Worm (Caenorhabditis elegans): Measurements from ENCODE around the gene F53H8.3.

The F53H8.3 gene

DNA sequence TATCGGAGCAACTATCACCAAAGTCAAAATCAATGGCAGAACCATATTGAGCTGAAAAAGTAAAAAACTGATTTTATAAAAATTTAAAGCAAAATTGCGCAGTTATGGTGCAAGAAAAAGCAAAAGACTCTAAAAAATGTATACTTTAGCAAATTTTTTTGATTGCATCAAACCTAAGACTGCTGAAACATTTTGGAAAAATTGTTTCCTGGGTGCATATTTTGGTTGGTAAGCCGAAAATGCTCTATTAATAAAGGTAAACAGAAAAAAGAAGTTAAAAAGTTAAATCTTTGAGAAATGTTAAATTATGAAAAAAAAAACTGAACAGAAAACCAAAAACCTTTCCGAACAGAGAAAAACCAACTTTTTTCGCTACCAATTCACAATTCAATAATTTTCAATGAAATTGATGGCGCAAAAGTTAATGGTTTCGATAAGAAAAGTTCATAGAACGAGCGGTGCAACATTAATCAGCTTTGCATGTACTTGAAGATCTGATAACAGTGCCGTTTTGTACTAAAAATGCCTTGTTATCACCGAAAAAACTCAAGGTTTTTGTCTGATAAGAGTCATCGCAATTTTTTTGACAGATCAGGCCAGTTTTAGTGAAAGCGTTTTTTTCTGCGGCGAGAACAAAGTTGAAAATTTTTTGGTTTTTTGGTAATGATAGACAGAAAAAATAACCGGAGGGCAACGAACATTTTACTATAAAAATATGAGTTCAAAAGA is 39.8 kb downstream of the F53H8.3 start, which contains the start of gene abhd-3.2 (continued):
- TF ChIP-seq unc-62 (GFP tag; optimal IDR thresholded peaks at IDR 0.05 in 1 of 2) (peak in 1 of 2 experiments; percentile 99), unc-62 (tag; optimal IDR thresholded peaks at IDR 0.05) (no peak), ceh-62 (tag; optimal IDR thresholded peaks at IDR 0.05) (no peak), pqm-1 (tag; optimal IDR thresholded peaks at IDR 0.05) (peak; percentile 99), lsy-2 (tag; optimal IDR thresholded peaks at IDR 0.05) (peak in 1 of 2 experiments; percentile 51), nhr-77 (tag; optimal IDR thresholded peaks at IDR 0.05) (peak; percentile 85), madf-5 (GFP tag; IDR thresholded peaks at IDR 0.05) (no peak), dmd-6 (GFP tag; IDR thresholded peaks at IDR 0.05) (peak; percentile 98)

DNA sequence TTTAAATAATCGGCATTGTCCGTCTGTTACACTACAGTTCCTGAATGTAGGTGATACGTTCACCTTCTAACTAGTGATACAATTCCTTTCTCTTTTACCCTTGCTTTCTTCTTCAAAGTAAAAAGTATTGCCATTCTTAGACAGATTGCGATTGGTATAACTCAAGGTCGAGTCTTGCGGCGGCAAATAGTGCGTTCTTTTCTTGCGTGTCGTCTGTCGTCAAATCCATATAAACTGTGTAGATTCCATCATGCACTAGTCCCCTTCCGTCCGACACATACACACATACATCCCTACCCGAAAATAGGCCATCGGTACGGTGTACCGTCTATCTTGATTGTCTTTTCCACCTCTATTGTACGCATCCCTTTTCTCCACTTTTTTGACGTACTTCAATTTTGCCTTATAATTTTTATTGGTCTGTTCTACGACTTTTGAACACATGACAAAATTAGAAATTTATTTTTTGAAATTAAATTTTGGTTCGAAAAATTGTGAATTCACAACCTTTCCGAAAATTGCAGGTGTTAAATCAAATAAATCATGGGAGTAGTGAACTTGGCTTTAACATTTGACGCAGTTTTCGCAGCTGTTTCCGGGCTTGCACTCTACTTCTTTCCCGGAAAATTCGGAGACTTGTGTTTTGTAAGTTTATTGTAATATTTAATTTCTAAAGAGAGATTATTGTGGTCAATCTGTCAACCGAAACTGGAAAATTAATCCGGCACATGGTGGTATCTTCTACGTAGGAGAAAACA is 42.1 kb downstream of the F53H8.3 start, which contains the start of gene C44C1.1:
TSS of gene C44C1.1 (plus strand) at position 525 of the 758 bp plus-strand sequence.
- no peak for TF ChIP-seq tag-97 (GFP tag; IDR thresholded peaks at IDR 0.05)
- no peak for TF ChIP-seq zip-11 (GFP tag; IDR thresholded peaks at IDR 0.05)
- peak; percentile 2 for TF ChIP-seq aha-1 (tag)
- TF ChIP-seq hlh-11 (tag; optimal IDR thresholded peaks at IDR 0.05), result peak; percentile 18
- TF ChIP-seq mxl-3 (GFP tag; optimal IDR thresholded peaks at IDR 0.05), result peak; percentile 10
- TF ChIP-seq F44E2.7 (GFP tag; IDR thresholded peaks at IDR 0.05), result no peak
- TF ChIP-seq dpl-1 (GFP tag; optimal IDR thresholded peaks at IDR 0.05), result no peak
- no peak for TF ChIP-seq madf-5 (GFP tag; IDR thresholded peaks at IDR 0.05)
- no peak for TF ChIP-seq nhr-76 (tag; optimal IDR thresholded peaks at IDR 0.05)
- TF ChIP-seq dmd-6 (GFP tag; IDR thresholded peaks at IDR 0.05), result no peak
- TF ChIP-seq F26F4.8 (GFP tag; conservative IDR thresholded peaks at IDR 0.05), result no peak
- no peak for TF ChIP-seq ceh-82 (tag; optimal IDR thresholded peaks at IDR 0.05)
- TF ChIP-seq nhr-28 (tag; optimal IDR thresholded peaks at IDR 0.05), result peak; percentile 70
- TF ChIP-seq mxl-2 (GFP tag; conservative IDR thresholded peaks at IDR 0.05), result no peak
- no peak for TF ChIP-seq F49E8.2 (tag; optimal IDR thresholded peaks at IDR 0.05; ENCODE audit: borderline replicate concordance)
- no peak for TF ChIP-seq daf-12 (tag; optimal IDR thresholded peaks at IDR 0.05)
- TF ChIP-seq mep-1 (tag; optimal IDR thresholded peaks at IDR 0.05), result no peak
- TF ChIP-seq unc-62 (GFP tag; optimal IDR thresholded peaks at IDR 0.05 in 1 of 2), result peak in 1 of 2 experiments; percentile 71
- no peak for TF ChIP-seq unc-62 (tag; optimal IDR thresholded peaks at IDR 0.05)
- TF ChIP-seq gei-8 (GFP tag; optimal IDR thresholded peaks at IDR 0.05), result no peak
- TF ChIP-seq lin-15B (tag; optimal IDR thresholded peaks at IDR 0.05), result no peak
- no peak for TF ChIP-seq nhr-77 (tag; optimal IDR thresholded peaks at IDR 0.05)
- no peak for TF ChIP-seq fkh-10 (GFP tag; optimal IDR thresholded peaks at IDR 0.05)
- TF ChIP-seq unc-130 (GFP tag; optimal IDR thresholded peaks at IDR 0.05), result no peak
- no peak for TF ChIP-seq mdt-29 (GFP tag; IDR thresholded peaks at IDR 0.05)
- no peak for TF ChIP-seq ctbp-1 (GFP tag; IDR thresholded peaks at IDR 0.05)
- no peak for TF ChIP-seq T20F7.1 (GFP tag; optimal IDR thresholded peaks at IDR 0.05)
- TF ChIP-seq php-3 (GFP tag; IDR thresholded peaks at IDR 0.05), result no peak
- TF ChIP-seq ceh-62 (tag; optimal IDR thresholded peaks at IDR 0.05), result no peak
- no peak for TF ChIP-seq nhr-102 (tag; optimal IDR thresholded peaks at IDR 0.05)
- TF ChIP-seq set-16 (GFP tag; IDR thresholded peaks at IDR 0.05), result no peak

ce11 chrX:982598-982997 is 44.3 kb downstream of the F53H8.3 start:
- TF ChIP-seq daf-12 (tag; optimal IDR thresholded peaks at IDR 0.05) (no peak), madf-9 (GFP tag; conservative IDR thresholded peaks at IDR 0.05) (no peak), aly-2 (tag; optimal IDR thresholded peaks at IDR 0.05) (no peak), dmd-8 (GFP tag; IDR thresholded peaks at IDR 0.05) (0 out of 2 replicates have a peak, but pooled peaks have one; percentile 55)

Measured in whole organism, L4 larva.